Worm (Caenorhabditis elegans) whole organism, L4/young adult: ENCODE results near the gene rig-6.

ENCODE experiments used
- W03F9.2 ChIP-seq: fragments of 150-350 bp; optimal IDR thresholded peaks from 2 replicates; lab custom pipeline; 2014; ENCODE audit warnings: missing biosample characterization, missing genetic modification characterization
- him-1 ChIP-seq: sonication (generic microtip); optimal IDR thresholded peaks from 2 replicates; lab custom pipeline; 2016; ENCODE audit warnings: missing genotype, missing genetic modification reagents, missing genetic modification characterization, missing compliant biosample characterization

DNA sequence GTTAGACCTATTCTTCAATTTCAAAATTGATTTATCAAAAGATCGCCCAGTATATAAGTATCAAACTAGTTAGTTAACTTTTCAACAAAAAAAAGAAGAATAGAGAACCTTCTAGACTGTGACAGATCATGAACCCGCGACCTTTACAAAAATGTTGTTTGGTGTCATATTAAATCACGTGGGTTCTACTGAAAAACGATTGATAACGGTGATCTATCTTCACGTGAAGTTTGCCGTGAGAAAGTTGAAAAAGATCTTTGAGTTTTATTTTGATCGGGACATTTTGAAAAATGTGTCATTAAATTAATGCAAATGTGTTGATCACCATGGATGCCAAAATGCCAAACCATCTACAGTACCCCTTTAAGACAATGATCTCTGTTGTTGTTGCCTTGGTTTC, 63.5 kb downstream of the rig-6 start:
- TF ChIP-seq him-1 (tag; lab: Kevin White, UChicago) (no peak), W03F9.2 (tag; lab: Kevin White, UChicago) (no peak)
